Worm (Caenorhabditis elegans) whole organism, young adult: ENCODE results near the gene Y54G2A.15.

Experiments
- rec-8 ChIP-seq, 2 experiments: sonication (generic microtip); optimal IDR thresholded peaks; 2 replicates each; lab custom pipeline; 2016; ENCODE audit warnings: mild to moderate bottlenecking in 2 of 2, missing genetic modification characterization in 2 of 2, missing genetic modification reagents in 2 of 2, missing genotype in 2 of 2, missing biosample characterization in 1 of 2, missing compliant biosample characterization in 1 of 2, moderate library complexity in 1 of 2
- unc-62 ChIP-seq: fragments of 150-350 bp; optimal IDR thresholded peaks from 2 replicates; lab custom pipeline; 2014; ENCODE audit warnings: missing biosample characterization, missing genetic modification reagents, missing genetic modification characterization

ce11 chrIV:2887245-2887644 is 43.5 kb upstream of the Y54G2A.15 start:
- TF ChIP-seq rec-8 (tag; optimal IDR thresholded peaks at IDR 0.05; lab: Kevin White, UChicago) (no peak), unc-62 (GFP tag; lab: Kevin White, UChicago) (no peak)
